Worm (Caenorhabditis elegans) whole organism, L4 larva: Measurements from ENCODE around the gene irg-5.

Experiments
- F26F4.8 ChIP-seq: fragments of 200-800 bp; sonication (Bioruptor generic); conservative IDR thresholded peaks from 2 replicates; pipeline ENCODE4 v1.3.6; 2022; ENCODE audit warnings: missing genetic modification characterization, missing compliant biosample characterization
- T20F7.1 ChIP-seq: fragments of 200-800 bp; sonication (Bioruptor generic); optimal IDR thresholded peaks from 2 replicates; lab custom pipeline; 2018; ENCODE audit warnings: mild to moderate bottlenecking, missing genetic modification characterization, missing compliant biosample characterization
- aha-1 ChIP-seq: fragments of 150-350 bp; peaks from one replicate; lab custom pipeline; 2014; ENCODE audit warnings: missing biosample characterization, missing genetic modification characterization
- attf-4 ChIP-seq: sonication (generic microtip); optimal IDR thresholded peaks from 3 replicates; lab custom pipeline; 2017; ENCODE audit warnings: missing biosample characterization, missing genetic modification characterization
- ceh-82 ChIP-seq: sonication (generic microtip); optimal IDR thresholded peaks from 2 replicates; lab custom pipeline; 2017; ENCODE audit warnings: missing biosample characterization, missing genetic modification characterization
- daf-8 ChIP-seq: fragments of 200-800 bp; sonication (Bioruptor generic); IDR thresholded peaks from 2 replicates; pipeline ENCODE4 v1.3.6; 2022; ENCODE audit warnings: missing genetic modification characterization, missing compliant biosample characterization
- dmd-6 ChIP-seq: fragments of 200-800 bp; sonication (Bioruptor generic); IDR thresholded peaks from 2 replicates; pipeline ENCODE4 v1.3.6; 2022; ENCODE audit warnings: missing genetic modification reagents, missing genetic modification characterization, missing compliant biosample characterization
- egl-27 ChIP-seq: sonication (generic microtip); optimal IDR thresholded peaks from 3 replicates; lab custom pipeline; 2017; ENCODE audit warnings: missing biosample characterization, missing genetic modification reagents, missing genetic modification characterization
- hlh-30 ChIP-seq: sonication (generic microtip); optimal IDR thresholded peaks from 2 replicates; lab custom pipeline; 2017; ENCODE audit warnings: antibody characterized with exemption, mild to moderate bottlenecking, missing genetic modification characterization, missing compliant biosample characterization; ENCODE audit not compliant: insufficient read depth
- lin-13 ChIP-seq: fragments of 150-350 bp; optimal IDR thresholded peaks from 2 replicates; lab custom pipeline; 2014; ENCODE audit warnings: missing biosample characterization, missing genetic modification reagents, missing genetic modification characterization
- lsy-2 ChIP-seq, 2 experiments: fragments of 150-350 bp in 1 of 2; sonication (generic microtip) in 1 of 2; optimal IDR thresholded peaks; 2 replicates each; lab custom pipeline; 2014 to 2017; ENCODE audit warnings: missing biosample characterization in 2 of 2, missing genetic modification characterization in 2 of 2
- mdt-29 ChIP-seq: fragments of 200-800 bp; sonication (Bioruptor generic); IDR thresholded peaks from 2 replicates; pipeline ENCODE4 v1.3.6; 2022; ENCODE audit warnings: missing genetic modification reagents, missing genetic modification characterization, missing compliant biosample characterization
- nhr-28 ChIP-seq: fragments of 150-350 bp; optimal IDR thresholded peaks from 2 replicates; lab custom pipeline; 2014; ENCODE audit warnings: missing biosample characterization, missing genetic modification characterization
- nhr-41 ChIP-seq: fragments of 200-800 bp; sonication (Bioruptor generic); IDR thresholded peaks from 2 replicates; pipeline ENCODE4 v1.3.6; 2022; ENCODE audit warnings: missing genetic modification reagents, missing genetic modification characterization, missing compliant biosample characterization
- pqm-1 ChIP-seq: sonication (generic microtip); optimal IDR thresholded peaks from 2 replicates; lab custom pipeline; 2017; ENCODE audit warnings: missing biosample characterization, missing genetic modification characterization
- unc-62 ChIP-seq, 3 experiments: fragments of 150-350 bp in 1 of 3; sonication (generic microtip); optimal IDR thresholded peaks in 2 of 3; peaks in 1 of 3; 1 replicate in 1 of 3; 2 replicates in 2 of 3; lab custom pipeline; 2014 to 2017; ENCODE audit warnings: missing biosample characterization in 3 of 3, missing genetic modification characterization in 3 of 3, missing genetic modification reagents in 3 of 3, missing genotype in 1 of 3
- zip-11 ChIP-seq: fragments of 200-800 bp; sonication (Bioruptor generic); IDR thresholded peaks from 2 replicates; pipeline ENCODE4 v1.3.6; 2022; ENCODE audit warnings: missing genetic modification characterization, missing compliant biosample characterization

irg-5 gene

DNA sequence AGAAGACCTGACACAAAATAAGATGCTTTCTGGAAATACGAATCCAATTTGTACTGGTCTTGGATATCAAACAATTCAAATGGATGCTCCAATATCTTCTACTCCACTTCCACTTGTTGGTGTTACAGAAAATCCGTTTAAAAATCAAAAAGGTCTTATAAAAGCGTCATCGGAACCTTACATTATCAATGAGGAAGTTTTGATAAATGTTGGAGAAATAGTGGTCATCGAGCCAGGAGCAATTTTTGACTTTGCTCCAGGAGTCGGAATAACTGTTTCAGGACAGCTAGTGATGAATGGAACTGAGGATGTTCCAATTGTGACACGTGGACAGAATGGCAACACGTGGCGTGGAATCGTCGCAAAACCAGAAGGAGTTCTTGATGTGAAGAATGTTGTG lies 44.2 kb downstream of the irg-5 start:
- TF ChIP-seq egl-27 (no peak), attf-4 (no peak), pqm-1 (tag; lab: Kevin White, UChicago) (no peak), zip-11 (GFP tag; lab: Robert Waterston, UW) (no peak), daf-8 (GFP tag; lab: Robert Waterston, UW) (no peak), mdt-29 (GFP tag; lab: Robert Waterston, UW) (no peak), F26F4.8 (GFP tag; lab: Robert Waterston, UW) (no peak), nhr-41 (GFP tag; lab: Robert Waterston, UW) (no peak), nhr-28 (no peak), lin-13 (GFP tag; lab: Kevin White, UChicago) (no peak), lsy-2 (tag; optimal IDR thresholded peaks at IDR 0.05; lab: Kevin White, UChicago) (no peak), hlh-30 (tag; lab: Kevin White, UChicago) (no peak)

ce11 chrV:13690276-13690675 lies 48.0 kb downstream of the irg-5 start:
- peak in 1 of 2 experiments; percentile 96 for TF ChIP-seq unc-62 (GFP tag; optimal IDR thresholded peaks at IDR 0.05 in 1 of 2; lab: Kevin White, UChicago)
- no peak for TF ChIP-seq unc-62 (tag; optimal IDR thresholded peaks at IDR 0.05; lab: Kevin White, UChicago)
- no peak for TF ChIP-seq ceh-82 (tag; lab: Kevin White, UChicago)

DNA sequence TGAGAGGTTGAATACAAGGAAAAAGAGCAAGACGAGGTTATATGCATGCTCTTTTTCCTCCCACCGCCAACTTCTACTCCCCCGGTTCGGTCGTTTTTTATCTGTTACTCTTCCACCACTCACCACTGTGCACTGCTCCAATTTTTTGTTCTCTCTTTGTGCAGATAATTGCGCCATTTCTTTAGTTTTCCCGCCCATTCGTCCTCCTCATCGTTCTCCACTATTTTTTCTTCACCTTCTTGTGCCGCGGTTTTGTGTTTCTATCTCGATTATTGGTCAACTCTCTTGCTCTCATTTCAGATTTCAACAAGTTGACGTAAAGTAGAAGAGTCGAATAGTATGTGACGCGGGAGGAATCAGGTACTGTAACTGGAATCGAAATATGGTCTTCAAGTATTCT lies 48.7 kb downstream of the irg-5 start, which contains the start of gene T01D3.1:
T01D3.1 (plus strand) TSS at position 301 of the 400 bp plus-strand sequence.
- TF ChIP-seq unc-62 (GFP tag; optimal IDR thresholded peaks at IDR 0.05 in 1 of 2; lab: Kevin White, UChicago) (peak in 1 of 2 experiments; percentile 58), unc-62 (tag; optimal IDR thresholded peaks at IDR 0.05; lab: Kevin White, UChicago) (no peak), attf-4 (no peak)

- TF ChIP-seq dmd-6 (GFP tag; lab: Robert Waterston, UW) (no peak), aha-1 (tag; lab: Kevin White, UChicago) (peak; percentile 69), ceh-82 (tag; lab: Kevin White, UChicago) (no peak), T20F7.1 (GFP tag; lab: Kevin White, UChicago) (no peak), unc-62 (GFP tag; optimal IDR thresholded peaks at IDR 0.05 in 1 of 2; lab: Kevin White, UChicago) (peak in 1 of 2 experiments; percentile 92), unc-62 (tag; optimal IDR thresholded peaks at IDR 0.05; lab: Kevin White, UChicago) (no peak)
Measured at ce11 chrV:13687504-13687903, 50.8 kb downstream of the irg-5 start.
